Fruit fly (Drosophila melanogaster): Measurements from ENCODE around the gene Ubr3.

Ubr3 gene

dm6 chrX:7901153-7902038 is 34.3 kb upstream of the Ubr3 start, which contains the start of the genes RpS6 and bys (continued):
- peak; percentile 53 for TF ChIP-seq CG10366 (GFP tag; IDR thresholded peaks at IDR 0.05)
- TF ChIP-seq Sox102F (GFP tag; optimal IDR thresholded peaks at IDR 0.05) = no peak
- peak; percentile 19 for TF ChIP-seq Dp (GFP tag; optimal IDR thresholded peaks at IDR 0.05)
- TF ChIP-seq Stat92E (GFP tag; optimal IDR thresholded peaks at IDR 0.05) = peak in 1 of 3 experiments; percentile 31
- peak; percentile 24 for TF ChIP-seq CG15269 (tag; optimal IDR thresholded peaks at IDR 0.05)
- no peak for TF ChIP-seq CG32767 (GFP tag; IDR thresholded peaks at IDR 0.05)
- TF ChIP-seq CG7556 (GFP tag; optimal IDR thresholded peaks at IDR 0.05) = peak; percentile 49
- peak; percentile 61 for TF ChIP-seq Sox100B (GFP tag; optimal IDR thresholded peaks at IDR 0.05)
- no peak for TF ChIP-seq da (GFP tag; optimal IDR thresholded peaks at IDR 0.05)
- TF ChIP-seq Ravus (GFP tag; IDR thresholded peaks at IDR 0.05) = no peak
- TF ChIP-seq Opbp (GFP tag; IDR thresholded peaks at IDR 0.05; ENCODE audit: partially characterized antibody) = peak; percentile 92
- no peak for TF ChIP-seq bowl (GFP tag; IDR thresholded peaks at IDR 0.05)
- TF ChIP-seq CG31441 (GFP tag; IDR thresholded peaks at IDR 0.05) = peak; percentile 43; the same call in 1 of the 2 replicates
- no peak for TF ChIP-seq CG1792 (GFP tag; optimal IDR thresholded peaks at IDR 0.05)
- TF ChIP-seq NC2β (GFP tag; optimal IDR thresholded peaks at IDR 0.05) = peak; percentile 58
- no peak for TF ChIP-seq dimm (GFP tag; IDR thresholded peaks at IDR 0.05)
- TF ChIP-seq CG17361 (GFP tag; IDR thresholded peaks at IDR 0.05) = peak; percentile 82
- peak; percentile 84 for TF ChIP-seq Bgb (GFP tag; IDR thresholded peaks at IDR 0.05; ENCODE audit: partially characterized antibody)
- peak; percentile 74 for TF ChIP-seq CG34376 (GFP tag; optimal IDR thresholded peaks at IDR 0.05)
- TF ChIP-seq fd102C (GFP tag; optimal IDR thresholded peaks at IDR 0.05) = no peak
- peak; percentile 29; the same call in 1 of the 3 replicates for TF ChIP-seq tgo (GFP tag; IDR thresholded peaks at IDR 0.05)
- peak; percentile 30; the same call in 1 of the 2 replicates for TF ChIP-seq lmd (GFP tag; IDR thresholded peaks at IDR 0.05)
- TF ChIP-seq CG12104 (GFP tag; optimal IDR thresholded peaks at IDR 0.05) = peak; percentile 30
- peak; percentile 58 for TF ChIP-seq CG32772 (GFP tag; IDR thresholded peaks at IDR 0.05)
- TF ChIP-seq twi (tag; optimal IDR thresholded peaks at IDR 0.05) = no peak
- 0 out of 2 replicates have a peak, but pooled peaks have one; percentile 36 for TF ChIP-seq sna (GFP tag; IDR thresholded peaks at IDR 0.05; ENCODE audit: partially characterized antibody)
- no peak for TF ChIP-seq h (optimal IDR thresholded peaks at IDR 0.05)
- TF ChIP-seq Mes4 (GFP tag; optimal IDR thresholded peaks at IDR 0.05) = peak; percentile 64
- peak; percentile 46 for TF ChIP-seq CrebB (tag; optimal IDR thresholded peaks at IDR 0.05)
- TF ChIP-seq ind (GFP tag; optimal IDR thresholded peaks at IDR 0.05) = peak; percentile 38
- TF ChIP-seq Camta (GFP tag; optimal IDR thresholded peaks at IDR 0.05) = no peak
- no peak for TF ChIP-seq jigr1 (GFP tag; IDR thresholded peaks at IDR 0.05)
- TF ChIP-seq seq (GFP tag; IDR thresholded peaks at IDR 0.05) = no peak
- TF ChIP-seq Hmr (GFP tag; optimal IDR thresholded peaks at IDR 0.05) = peak; percentile 68
- TF ChIP-seq Poxn (GFP tag; IDR thresholded peaks at IDR 0.05) = no peak
- peak; percentile 46 for TF ChIP-seq CG10274 (GFP tag; optimal IDR thresholded peaks at IDR 0.05)
- peak; percentile 89; the same call in 1 of the 2 replicates for TF ChIP-seq CG42726 (GFP tag; IDR thresholded peaks at IDR 0.05; ENCODE audit: partially characterized antibody)
- TF ChIP-seq trem (tag; optimal IDR thresholded peaks at IDR 0.05) = no peak
- TF ChIP-seq pita (GFP tag; optimal IDR thresholded peaks at IDR 0.05) = no peak
- TF ChIP-seq tna (GFP tag; IDR thresholded peaks at IDR 0.05; ENCODE audit: partially characterized antibody) = peak; percentile 68; the same call in 1 of the 2 replicates
- no peak for TF ChIP-seq tx (GFP tag; optimal IDR thresholded peaks at IDR 0.05)
- TF ChIP-seq abd-A (tag; optimal IDR thresholded peaks at IDR 0.05) = no peak
- TF ChIP-seq CG1233 (GFP tag; optimal IDR thresholded peaks at IDR 0.05) = peak; percentile 42
- TF ChIP-seq hkb (optimal IDR thresholded peaks at IDR 0.05) = no peak
- TF ChIP-seq hkb (GFP tag; IDR thresholded peaks at IDR 0.05) = peak; percentile 35; the same call in 1 of the 2 replicates
- TF ChIP-seq CG33213 (GFP tag; optimal IDR thresholded peaks at IDR 0.05) = peak; percentile 26
- peak; percentile 74 for TF ChIP-seq CG9932 (GFP tag; IDR thresholded peaks at IDR 0.05)
- TF ChIP-seq HHEX (GFP tag; optimal IDR thresholded peaks at IDR 0.05) = peak; percentile 57
- peak; percentile 3 for TF ChIP-seq CG8924 (tag; optimal IDR thresholded peaks at IDR 0.05)

Data from whole organism, embryonic.